Worm (Caenorhabditis elegans) whole organism, L3 larva: ENCODE data around the gene R07B1.6.

Experiments used
- ama-1 ChIP-seq: fragments of 150-350 bp; optimal IDR thresholded peaks from 2 replicates; lab custom pipeline; 2018
- ceh-16 ChIP-seq: sonication (generic microtip); optimal IDR thresholded peaks from 2 replicates; lab custom pipeline; 2017; ENCODE audit warnings: missing biosample characterization, missing genetic modification characterization
- ceh-28 ChIP-seq: fragments of 150-350 bp; optimal IDR thresholded peaks from 2 replicates; lab custom pipeline; 2014; ENCODE audit warnings: missing biosample characterization, missing genetic modification reagents, missing genetic modification characterization
- elt-1 ChIP-seq: fragments of 150-350 bp; optimal IDR thresholded peaks from 2 replicates; lab custom pipeline; 2014; ENCODE audit warnings: missing biosample characterization, missing genetic modification characterization
- fos-1 ChIP-seq: fragments of 150-350 bp; optimal IDR thresholded peaks from 2 replicates; lab custom pipeline; 2014; ENCODE audit warnings: missing biosample characterization, missing genetic modification characterization
- lin-39 ChIP-seq: fragments of 150-350 bp; optimal IDR thresholded peaks from 2 replicates; lab custom pipeline; 2018; ENCODE audit warnings: missing biosample characterization, missing genetic modification reagents, missing genetic modification characterization
- nhr-12 ChIP-seq: fragments of 150-350 bp; optimal IDR thresholded peaks from 2 replicates; lab custom pipeline; 2014; ENCODE audit warnings: missing biosample characterization, missing genetic modification characterization
- nhr-28 ChIP-seq: fragments of 150-350 bp; optimal IDR thresholded peaks from 2 replicates; lab custom pipeline; 2014; ENCODE audit warnings: missing biosample characterization, missing genetic modification characterization
- nhr-77 ChIP-seq: fragments of 150-350 bp; optimal IDR thresholded peaks from 2 replicates; lab custom pipeline; 2014; ENCODE audit warnings: missing biosample characterization, missing genetic modification characterization
- snpc-4 ChIP-seq: fragments of 150-350 bp; optimal IDR thresholded peaks from 2 replicates; lab custom pipeline; 2014; ENCODE audit warnings: missing biosample characterization, missing genetic modification characterization
- ztf-4 ChIP-seq: fragments of 150-350 bp; optimal IDR thresholded peaks from 2 replicates; lab custom pipeline; 2014; ENCODE audit warnings: missing biosample characterization, missing genetic modification characterization

DNA sequence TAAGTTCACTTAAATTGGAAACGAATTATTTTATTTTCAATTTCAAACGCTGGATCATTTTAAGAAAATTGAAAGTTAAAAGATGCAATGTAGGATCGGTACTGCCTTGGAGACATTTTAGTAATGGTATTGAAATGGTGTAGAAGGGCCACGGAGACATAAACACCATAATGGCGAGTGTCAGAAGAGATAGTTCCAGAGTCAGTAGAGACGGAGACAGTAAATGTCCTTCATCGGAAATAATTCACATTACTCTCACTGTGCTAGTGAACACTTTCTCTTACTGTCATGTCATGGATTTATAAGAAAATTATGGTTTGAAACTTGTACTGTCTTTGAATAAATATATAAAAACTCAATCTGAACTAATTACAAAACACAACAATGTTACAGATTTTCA, 26.6 kb downstream of the R07B1.6 start:
- TF ChIP-seq ceh-16 (no peak), ceh-28 (tag; lab: Kevin White, UChicago) (no peak), nhr-28 (no peak), snpc-4 (tag; lab: Kevin White, UChicago) (no peak), ama-1 (lab: Kevin White, UChicago) (no peak), elt-1 (tag; lab: Kevin White, UChicago) (no peak), ztf-4 (no peak), nhr-12 (tag; lab: Kevin White, UChicago) (no peak), fos-1 (tag; lab: Kevin White, UChicago) (no peak), nhr-77 (no peak), lin-39 (tag; lab: Kevin White, UChicago) (no peak)
